Fruit fly (Drosophila melanogaster) whole organism, prepupa: ENCODE data around the gene CG14427.

Experiments
- CG10631 ChIP-seq: fragments of 200-800 bp; sonication (Bioruptor generic); optimal IDR thresholded peaks from 2 replicates; lab custom pipeline; 2016; ENCODE audit warnings: missing biosample characterization, missing genetic modification characterization
- CG10669 ChIP-seq: fragments of 200-800 bp; sonication (Bioruptor generic); optimal IDR thresholded peaks from 3 replicates; lab custom pipeline; 2018; ENCODE audit warnings: missing biosample characterization, mild to moderate bottlenecking, missing genetic modification characterization, moderate library complexity
- CG11294 ChIP-seq: fragments of 200-800 bp; sonication (Bioruptor generic); IDR thresholded peaks from 2 replicates; pipeline ENCODE4 v1.3.6; 2022; ENCODE audit warnings: missing biosample characterization, missing genetic modification characterization
- CG11762 ChIP-seq: fragments of 200-800 bp; sonication (Bioruptor generic); optimal IDR thresholded peaks from 3 replicates; lab custom pipeline; 2016; ENCODE audit warnings: missing biosample characterization, missing genetic modification characterization; ENCODE audit not compliant: insufficient read depth
- CG15336 ChIP-seq: fragments of 200-800 bp; sonication (Bioruptor generic); IDR thresholded peaks from 2 replicates; pipeline ENCODE4 v1.3.6; 2022; ENCODE audit warnings: missing biosample characterization, missing genetic modification characterization
- CG1621 ChIP-seq: fragments of 200-800 bp; sonication (Bioruptor generic); optimal IDR thresholded peaks from 3 replicates; lab custom pipeline; 2018; ENCODE audit warnings: missing biosample characterization, mild to moderate bottlenecking, missing genetic modification characterization
- CG31627 ChIP-seq: fragments of 200-800 bp; sonication (Bioruptor generic); optimal IDR thresholded peaks from 3 replicates; lab custom pipeline; 2016; ENCODE audit warnings: missing biosample characterization, missing genetic modification characterization
- CG32006 ChIP-seq: fragments of 200-800 bp; sonication (Bioruptor generic); optimal IDR thresholded peaks from 3 replicates; lab custom pipeline; 2017; ENCODE audit warnings: missing biosample characterization, mild to moderate bottlenecking, missing genetic modification characterization
- CG34406 ChIP-seq: fragments of 200-800 bp; sonication (Bioruptor generic); optimal IDR thresholded peaks from 3 replicates; lab custom pipeline; 2016; ENCODE audit warnings: missing biosample characterization, missing genetic modification characterization
- CG4318 ChIP-seq: fragments of 200-800 bp; sonication (Bioruptor generic); optimal IDR thresholded peaks from 3 replicates; lab custom pipeline; 2017; ENCODE audit warnings: missing biosample characterization, mild to moderate bottlenecking, missing genetic modification characterization
- CG6163 ChIP-seq: fragments of 200-800 bp; sonication (Bioruptor generic); IDR thresholded peaks from 3 replicates; pipeline ENCODE4 v1.3.6; 2022; ENCODE audit warnings: missing biosample characterization, missing genetic modification characterization
- CG6276 ChIP-seq: fragments of 200-800 bp; sonication (Bioruptor generic); optimal IDR thresholded peaks from 2 replicates; lab custom pipeline; 2017; ENCODE audit warnings: missing biosample characterization, mild to moderate bottlenecking, missing genetic modification characterization
- CG6792 ChIP-seq: fragments of 200-800 bp; sonication (Bioruptor generic); optimal IDR thresholded peaks from 3 replicates; lab custom pipeline; 2016; ENCODE audit warnings: missing biosample characterization, missing genetic modification characterization
- CG6808 ChIP-seq: fragments of 200-800 bp; sonication (Bioruptor generic); optimal IDR thresholded peaks from 3 replicates; lab custom pipeline; 2017; ENCODE audit warnings: missing biosample characterization, missing genetic modification characterization, mild to moderate bottlenecking, moderate library complexity, missing genetic modification reagents
- CG7368 ChIP-seq: fragments of 200-800 bp; sonication (Bioruptor generic); optimal IDR thresholded peaks from 3 replicates; lab custom pipeline; 2016; ENCODE audit warnings: missing biosample characterization, missing genetic modification characterization
- CG8119 ChIP-seq: fragments of 200-800 bp; sonication (Bioruptor generic); IDR thresholded peaks from 3 replicates; pipeline ENCODE4 v1.3.6; 2022; ENCODE audit warnings: missing biosample characterization, missing genetic modification characterization
- CG8319 ChIP-seq: fragments of 200-800 bp; sonication (Bioruptor generic); optimal IDR thresholded peaks from 3 replicates; lab custom pipeline; 2016; ENCODE audit warnings: missing biosample characterization, missing genetic modification characterization
- CG9139 ChIP-seq: fragments of 200-800 bp; sonication (Bioruptor generic); optimal IDR thresholded peaks from 3 replicates; lab custom pipeline; 2017; ENCODE audit warnings: missing biosample characterization, mild to moderate bottlenecking, missing genetic modification characterization
- Eip75B ChIP-seq: fragments of 200-800 bp; sonication (Bioruptor generic); optimal IDR thresholded peaks from 3 replicates; lab custom pipeline; 2016; ENCODE audit warnings: missing biosample characterization, missing genetic modification characterization
- Eip78C ChIP-seq: fragments of 200-800 bp; sonication (Bioruptor generic); peaks from one replicate; lab custom pipeline; 2016; ENCODE audit warnings: missing biosample characterization, missing genetic modification characterization
- Eip93F ChIP-seq: fragments of 200-800 bp; sonication (Bioruptor generic); optimal IDR thresholded peaks from 2 replicates; lab custom pipeline; 2016; ENCODE audit warnings: missing biosample characterization, mild to moderate bottlenecking, missing genetic modification characterization
- Ets21C ChIP-seq: fragments of 200-800 bp; sonication (Bioruptor generic); optimal IDR thresholded peaks from 3 replicates; lab custom pipeline; 2016; ENCODE audit warnings: missing biosample characterization, missing genetic modification characterization
- Ets96B ChIP-seq: fragments of 200-800 bp; optimal IDR thresholded peaks from 2 replicates; lab custom pipeline; 2019; ENCODE audit warnings: missing biosample characterization, mild to moderate bottlenecking, missing genetic modification characterization, moderate library complexity
- Gug ChIP-seq: fragments of 200-800 bp; sonication (Bioruptor generic); IDR thresholded peaks from 2 replicates; pipeline ENCODE4 v1.3.6; 2022; ENCODE audit warnings: missing biosample characterization, missing genetic modification characterization
- Hr39 ChIP-seq: fragments of 200-800 bp; sonication (Bioruptor generic); optimal IDR thresholded peaks from 2 replicates; lab custom pipeline; 2016; ENCODE audit warnings: missing biosample characterization, missing genetic modification characterization
- Hr4 ChIP-seq: fragments of 200-800 bp; sonication (Bioruptor generic); optimal IDR thresholded peaks from 3 replicates; lab custom pipeline; 2016; ENCODE audit warnings: missing biosample characterization, missing genetic modification characterization
- Lpt ChIP-seq: fragments of 200-800 bp; sonication (Bioruptor generic); optimal IDR thresholded peaks from 3 replicates; lab custom pipeline; 2016; ENCODE audit warnings: missing biosample characterization, missing genetic modification characterization
- Met ChIP-seq: fragments of 200-800 bp; sonication (Bioruptor generic); optimal IDR thresholded peaks from 3 replicates; lab custom pipeline; 2016; ENCODE audit warnings: missing biosample characterization, missing genetic modification characterization
- OdsH ChIP-seq: fragments of 200-800 bp; sonication (Bioruptor generic); optimal IDR thresholded peaks from 3 replicates; lab custom pipeline; 2016; ENCODE audit warnings: missing biosample characterization, missing genetic modification characterization
- Smox ChIP-seq: fragments of 200-800 bp; sonication (Bioruptor generic); optimal IDR thresholded peaks from 3 replicates; lab custom pipeline; 2016; ENCODE audit warnings: missing biosample characterization, missing genetic modification characterization
- Sox102F ChIP-seq: fragments of 200-800 bp; sonication (Bioruptor generic); optimal IDR thresholded peaks from 2 replicates; lab custom pipeline; 2016; ENCODE audit warnings: missing biosample characterization, mild to moderate bottlenecking, missing genetic modification characterization
- Sox14 ChIP-seq: fragments of 200-800 bp; sonication (Bioruptor generic); optimal IDR thresholded peaks from 3 replicates; lab custom pipeline; 2016; ENCODE audit warnings: missing biosample characterization, missing genetic modification characterization
- Sox15 ChIP-seq: fragments of 200-800 bp; sonication (Bioruptor generic); optimal IDR thresholded peaks from 3 replicates; lab custom pipeline; 2016; ENCODE audit warnings: missing biosample characterization, missing genetic modification characterization
- achi ChIP-seq: fragments of 200-800 bp; sonication (Bioruptor generic); optimal IDR thresholded peaks from 3 replicates; lab custom pipeline; 2016; ENCODE audit warnings: missing biosample characterization, missing genetic modification characterization
- acj6 ChIP-seq: fragments of 200-800 bp; sonication (Bioruptor generic); optimal IDR thresholded peaks from 3 replicates; lab custom pipeline; 2016; ENCODE audit warnings: missing biosample characterization, missing genetic modification characterization
- cyc ChIP-seq: fragments of 200-800 bp; sonication (Bioruptor generic); optimal IDR thresholded peaks from 3 replicates; lab custom pipeline; 2016; ENCODE audit warnings: missing biosample characterization, missing genetic modification characterization
- dac ChIP-seq: fragments of 200-800 bp; sonication (Bioruptor generic); optimal IDR thresholded peaks from 2 replicates; lab custom pipeline; 2017; ENCODE audit warnings: missing biosample characterization, mild to moderate bottlenecking, missing genetic modification characterization
- dsx ChIP-seq: fragments of 200-800 bp; optimal IDR thresholded peaks from 3 replicates; lab custom pipeline; 2019; ENCODE audit warnings: missing biosample characterization, mild to moderate bottlenecking, missing genetic modification characterization, moderate library complexity; ENCODE audit not compliant: poor library complexity, severe bottlenecking
- eg ChIP-seq: fragments of 200-800 bp; sonication (Bioruptor generic); IDR thresholded peaks from 3 replicates; pipeline ENCODE4 v1.3.6; 2022; ENCODE audit warnings: missing biosample characterization, missing genetic modification characterization
- esn ChIP-seq: fragments of 200-800 bp; sonication (Bioruptor generic); optimal IDR thresholded peaks from 2 replicates; lab custom pipeline; 2016; ENCODE audit warnings: missing biosample characterization, mild to moderate bottlenecking, missing genetic modification characterization, moderate library complexity
- fd59A ChIP-seq: fragments of 200-800 bp; sonication (Bioruptor generic); optimal IDR thresholded peaks from 2 replicates; lab custom pipeline; 2017; ENCODE audit warnings: missing biosample characterization, mild to moderate bottlenecking, missing genetic modification characterization, missing genetic modification reagents
- fd85E ChIP-seq: fragments of 200-800 bp; sonication (Bioruptor generic); optimal IDR thresholded peaks from 3 replicates; lab custom pipeline; 2016; ENCODE audit warnings: missing biosample characterization, missing genetic modification characterization
- net ChIP-seq: fragments of 200-800 bp; sonication (Bioruptor generic); optimal IDR thresholded peaks from 3 replicates; lab custom pipeline; 2016; ENCODE audit warnings: missing biosample characterization, missing genetic modification characterization
- pdm3 ChIP-seq: fragments of 200-800 bp; sonication (Bioruptor generic); optimal IDR thresholded peaks from 3 replicates; lab custom pipeline; 2016; ENCODE audit warnings: missing biosample characterization, missing genetic modification characterization
- spab ChIP-seq: fragments of 200-800 bp; sonication (Bioruptor generic); optimal IDR thresholded peaks from 2 replicates; lab custom pipeline; 2017; ENCODE audit warnings: missing biosample characterization, mild to moderate bottlenecking, missing genetic modification characterization, missing genetic modification reagents
- svp ChIP-seq: fragments of 200-800 bp; sonication (Bioruptor generic); peaks from one replicate; lab custom pipeline; 2016; ENCODE audit warnings: missing biosample characterization, missing genetic modification characterization
- vri ChIP-seq: fragments of 200-800 bp; sonication (Bioruptor generic); optimal IDR thresholded peaks from 3 replicates; lab custom pipeline; 2016; ENCODE audit warnings: missing biosample characterization, mild to moderate bottlenecking, missing genetic modification characterization

CG14427 gene

DNA sequence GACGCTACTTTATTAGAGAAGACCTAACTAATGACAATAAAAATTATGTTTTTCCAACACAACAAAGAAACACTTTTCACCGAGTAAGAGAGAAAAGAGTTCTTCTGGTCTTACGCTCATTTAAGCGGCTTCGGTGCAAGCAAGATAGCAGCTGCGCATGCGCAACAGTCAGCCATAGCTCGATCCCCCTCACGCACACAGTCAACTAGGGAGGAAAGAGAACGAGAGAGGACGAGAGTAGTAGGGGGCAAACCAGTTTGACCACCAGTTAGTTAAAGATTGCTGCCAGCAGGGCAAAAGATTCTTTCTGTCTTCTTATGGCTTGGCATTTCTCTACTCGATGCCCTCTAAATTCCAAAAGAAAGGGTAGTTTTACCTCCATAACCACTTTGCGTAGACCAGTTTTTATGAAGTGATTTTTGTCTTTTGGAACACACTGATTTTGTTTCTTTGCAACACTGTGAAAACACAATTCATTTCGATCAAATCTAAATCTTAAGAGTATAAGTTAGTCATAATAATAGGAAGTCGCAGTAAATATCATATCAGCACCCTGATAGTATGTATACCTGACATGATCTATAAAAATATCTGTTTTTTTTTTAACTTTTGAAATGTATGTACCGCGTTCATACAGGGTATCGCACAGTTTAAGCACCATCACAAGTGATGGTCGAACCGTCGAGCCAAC lies 39.8 kb upstream of the CG14427 start (continued):
- peak; percentile 41; the same call in 1 of the 3 replicates for TF ChIP-seq CG6163 (GFP tag; lab: Robert Waterston, UW)
- TF ChIP-seq CG8319 (GFP tag; lab: Kevin White, UChicago): no peak
- TF ChIP-seq cyc (GFP tag; lab: Kevin White, UChicago): peak; percentile 38
- TF ChIP-seq Ets96B: peak; percentile 17
- peak; percentile 34 for TF ChIP-seq fd59A (GFP tag; lab: Kevin White, UChicago)
- TF ChIP-seq Eip75B (GFP tag; lab: Kevin White, UChicago): peak; percentile 53
- no peak for TF ChIP-seq esn
- TF ChIP-seq fd85E: no peak
- TF ChIP-seq Hr4 (GFP tag; lab: Kevin White, UChicago): peak; percentile 49
- no peak for TF ChIP-seq Met (GFP tag; lab: Kevin White, UChicago)
- TF ChIP-seq CG15336 (GFP tag; lab: Robert Waterston, UW): no peak; the same call in 1 of the 2 replicates
- no peak for TF ChIP-seq dac (GFP tag; lab: Kevin White, UChicago)

DNA sequence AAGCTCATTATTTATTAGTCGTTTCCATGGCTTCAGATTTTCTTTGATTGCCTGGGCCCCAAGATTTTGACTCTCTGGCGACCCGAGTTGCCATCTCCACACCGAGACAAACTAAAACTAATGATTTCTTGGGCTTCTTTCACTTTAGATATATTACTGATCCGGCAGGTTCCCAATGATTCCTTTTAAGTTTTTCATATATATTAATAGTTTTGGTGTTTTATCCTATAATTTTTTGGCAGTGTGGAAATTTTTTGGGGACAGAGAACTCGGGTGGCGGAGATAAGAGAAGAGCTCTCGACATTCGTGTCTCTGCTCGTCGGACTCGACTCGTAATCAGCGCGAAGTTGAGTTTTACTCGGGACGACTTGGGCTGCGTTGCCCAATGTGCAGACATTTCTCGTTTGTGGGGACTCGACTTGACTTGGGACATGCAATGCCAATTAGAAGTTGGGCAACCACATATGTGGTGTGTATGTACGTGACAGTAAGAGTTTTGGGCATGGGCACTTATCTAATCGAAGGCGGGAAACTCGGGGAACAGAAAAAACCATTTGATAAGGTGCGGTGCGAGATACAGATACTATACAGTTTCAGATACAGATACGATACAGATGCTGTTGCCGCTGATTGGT lies 39.2 kb upstream of the CG14427 start:
- peak; percentile 81 for TF ChIP-seq svp
- peak; percentile 7 for TF ChIP-seq Sox14 (GFP tag; lab: Kevin White, UChicago)
- peak; percentile 20 for TF ChIP-seq Smox
- no peak for TF ChIP-seq Lpt (GFP tag; lab: Kevin White, UChicago)
- no peak for TF ChIP-seq CG10631 (GFP tag; lab: Kevin White, UChicago)
- no peak for TF ChIP-seq CG7368 (GFP tag; lab: Kevin White, UChicago)
- peak; percentile 37 for TF ChIP-seq Sox102F (GFP tag; lab: Kevin White, UChicago)
- peak; percentile 42 for TF ChIP-seq pdm3 (GFP tag; lab: Kevin White, UChicago)
- no peak for TF ChIP-seq CG9139
- TF ChIP-seq Hr4 (GFP tag; lab: Kevin White, UChicago): no peak
- TF ChIP-seq Ets21C (GFP tag; lab: Kevin White, UChicago): peak; percentile 7
- no peak for TF ChIP-seq fd85E
- no peak for TF ChIP-seq CG11294 (GFP tag; lab: Robert Waterston, UW)
- TF ChIP-seq Eip93F: no peak
- peak; percentile 33 for TF ChIP-seq CG6276 (GFP tag; lab: Kevin White, UChicago)
- no peak for TF ChIP-seq fd59A (GFP tag; lab: Kevin White, UChicago)
- TF ChIP-seq Gug (GFP tag; lab: Robert Waterston, UW): 0 out of 2 replicates have a peak, but pooled peaks have one; percentile 15
- TF ChIP-seq CG4318 (GFP tag; lab: Kevin White, UChicago): no peak
- peak; percentile 18 for TF ChIP-seq net (GFP tag; lab: Kevin White, UChicago)
- peak; percentile 36 for TF ChIP-seq Hr39
- TF ChIP-seq Eip78C (GFP tag; lab: Kevin White, UChicago): peak; percentile 74
- no peak for TF ChIP-seq CG6808
- peak; percentile 24 for TF ChIP-seq cyc (GFP tag; lab: Kevin White, UChicago)
- TF ChIP-seq CG32006 (GFP tag; lab: Kevin White, UChicago): peak; percentile 61
- peak; percentile 40 for TF ChIP-seq achi (GFP tag; lab: Kevin White, UChicago)
- peak; percentile 68 for TF ChIP-seq eg (GFP tag; lab: Robert Waterston, UW)
- peak; percentile 32 for TF ChIP-seq CG34406
- peak; percentile 68 for TF ChIP-seq esn
- no peak for TF ChIP-seq CG11762 (GFP tag; lab: Kevin White, UChicago)
- no peak for TF ChIP-seq CG31627 (GFP tag; lab: Kevin White, UChicago)
- peak; percentile 17 for TF ChIP-seq CG6792 (GFP tag; lab: Kevin White, UChicago)
- TF ChIP-seq CG10669: no peak
- no peak for TF ChIP-seq Sox15
- no peak for TF ChIP-seq Ets96B
- no peak for TF ChIP-seq dac (GFP tag; lab: Kevin White, UChicago)
- TF ChIP-seq OdsH (GFP tag; lab: Kevin White, UChicago): peak; percentile 8
- TF ChIP-seq Met (GFP tag; lab: Kevin White, UChicago): peak; percentile 64
- TF ChIP-seq spab (GFP tag; lab: Kevin White, UChicago): peak; percentile 2
- no peak for TF ChIP-seq Eip75B (GFP tag; lab: Kevin White, UChicago)
- no peak for TF ChIP-seq CG1621 (tag; lab: Kevin White, UChicago)
- peak; percentile 56 for TF ChIP-seq vri (GFP tag; lab: Kevin White, UChicago)
- TF ChIP-seq CG8119 (GFP tag; lab: Robert Waterston, UW): 0 out of 3 replicates have a peak, but pooled peaks have one; percentile 35
- TF ChIP-seq dsx (GFP tag; lab: Kevin White, UChicago): peak; percentile 21
- TF ChIP-seq acj6 (GFP tag; lab: Kevin White, UChicago): peak; percentile 17
